Worm (Caenorhabditis elegans) whole organism, L4 larva: Measurements from ENCODE around the gene C35A11.2.

ENCODE experiments used
- R02D3.7 ChIP-seq: fragments of 150-350 bp; sonication (generic microtip); optimal IDR thresholded peaks from 3 replicates; lab custom pipeline; 2014; ENCODE audit warnings: missing biosample characterization, missing genetic modification characterization
- daf-12 ChIP-seq: fragments of 150-350 bp; optimal IDR thresholded peaks from 2 replicates; lab custom pipeline; 2014; ENCODE audit warnings: missing biosample characterization, missing genetic modification reagents, missing genetic modification characterization
- lin-29 ChIP-seq: fragments of 200-800 bp; sonication (Bioruptor generic); IDR thresholded peaks from 2 replicates; pipeline ENCODE4 v1.3.6; 2022; ENCODE audit warnings: missing genetic modification reagents, missing genetic modification characterization, missing compliant biosample characterization
- pqm-1 ChIP-seq: sonication (generic microtip); optimal IDR thresholded peaks from 2 replicates; lab custom pipeline; 2017; ENCODE audit warnings: missing biosample characterization, missing genetic modification characterization
- ztf-11 ChIP-seq: fragments of 150-350 bp; optimal IDR thresholded peaks from 2 replicates; lab custom pipeline; 2014; ENCODE audit warnings: missing biosample characterization, missing genetic modification characterization

DNA sequence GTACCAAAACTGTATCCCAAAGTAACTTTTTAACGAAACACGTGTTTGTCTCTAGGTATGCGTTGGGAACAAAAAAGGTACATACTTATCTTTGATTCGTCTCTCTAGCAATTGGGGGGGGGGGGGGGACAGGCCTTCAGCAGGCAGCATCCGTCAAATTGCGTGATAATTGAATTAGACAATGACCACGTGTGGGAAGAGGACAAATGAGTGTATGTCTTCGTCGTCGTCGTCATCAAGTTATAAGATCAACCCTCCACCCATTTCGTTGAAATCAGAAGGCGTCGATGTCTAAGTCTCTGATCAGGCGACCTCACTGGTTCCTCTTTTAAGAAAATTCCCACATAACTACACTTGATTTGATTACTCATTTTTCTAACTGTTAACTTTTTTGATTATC, 24.6 kb downstream of the C35A11.2 start, which contains the start of gene F08F3.4:
- no peak for TF ChIP-seq daf-12 (tag; lab: Kevin White, UChicago)
- TF ChIP-seq lin-29, result no peak
- no peak for TF ChIP-seq pqm-1
- TF ChIP-seq ztf-11, result no peak
- no peak for TF ChIP-seq R02D3.7
